Fruit fly (Drosophila melanogaster): ENCODE data around the gene Nf-YC.

Nf-YC gene

dm6 chrX:6791531-6791930 lies 29.2 kb downstream of the Nf-YC start (continued):
- TF ChIP-seq CrebA (GFP tag; optimal IDR thresholded peaks at IDR 0.05; ENCODE audit: borderline replicate concordance) (no peak), pan (optimal IDR thresholded peaks at IDR 0.05) (no peak)

dm6 chrX:6790944-6791343 lies 29.8 kb downstream of the Nf-YC start:
- no peak for TF ChIP-seq CrebA (GFP tag; optimal IDR thresholded peaks at IDR 0.05; ENCODE audit: borderline replicate concordance)
- no peak for TF ChIP-seq N (GFP tag; optimal IDR thresholded peaks at IDR 0.05)
- no peak for TF ChIP-seq br (GFP tag; optimal IDR thresholded peaks at IDR 0.05)
- no peak for TF ChIP-seq sage (GFP tag; optimal IDR thresholded peaks at IDR 0.05)

dm6 chrX:6779609-6780139 lies 41.0 kb downstream of the Nf-YC start, which contains the start of gene shf:
shf (minus strand) TSS chrX:6779659.
- TF ChIP-seq HLH106 (tag; optimal IDR thresholded peaks at IDR 0.05) (peak; percentile 35), Rel (GFP tag; optimal IDR thresholded peaks at IDR 0.05) (no peak), Rel (tag; optimal IDR thresholded peaks at IDR 0.05) (peak; percentile 87), rgr (GFP tag; optimal IDR thresholded peaks at IDR 0.05) (peak; percentile 5), lola (GFP tag; optimal IDR thresholded peaks at IDR 0.05) (no peak), woc (GFP tag; optimal IDR thresholded peaks at IDR 0.05) (peak; percentile 79), Dif (GFP tag; optimal IDR thresholded peaks at IDR 0.05; ENCODE audit: partially characterized antibody) (no peak), OdsH (GFP tag; optimal IDR thresholded peaks at IDR 0.05) (peak; percentile 8), Myc (optimal IDR thresholded peaks at IDR 0.05) (peak; percentile 94), br (GFP tag; optimal IDR thresholded peaks at IDR 0.05) (no peak), Hr83 (GFP tag; optimal IDR thresholded peaks at IDR 0.05; ENCODE audit: poor library complexity, severe bottlenecking) (no peak), ey (GFP tag; optimal IDR thresholded peaks at IDR 0.05) (peak; percentile 29)

- TF ChIP-seq ey (GFP tag; optimal IDR thresholded peaks at IDR 0.05) (peak; percentile 21), Dif (GFP tag; optimal IDR thresholded peaks at IDR 0.05; ENCODE audit: partially characterized antibody) (no peak), GATAd (GFP tag; optimal IDR thresholded peaks at IDR 0.05) (no peak), CG32264 (GFP tag; optimal IDR thresholded peaks at IDR 0.05) (no peak), rgr (GFP tag; optimal IDR thresholded peaks at IDR 0.05) (no peak), foxo (GFP tag; optimal IDR thresholded peaks at IDR 0.05) (peak in 1 of 2 experiments; percentile 4), Mio (GFP tag; optimal IDR thresholded peaks at IDR 0.05) (no peak), N (GFP tag; optimal IDR thresholded peaks at IDR 0.05) (no peak), dmrt93B (GFP tag; optimal IDR thresholded peaks at IDR 0.05) (no peak), sv (GFP tag; optimal IDR thresholded peaks at IDR 0.05) (no peak), lola (GFP tag; optimal IDR thresholded peaks at IDR 0.05) (no peak), Sp1 (GFP tag; optimal IDR thresholded peaks at IDR 0.05) (no peak), CrebA (GFP tag; optimal IDR thresholded peaks at IDR 0.05; ENCODE audit: borderline replicate concordance) (no peak), Rel (GFP tag; optimal IDR thresholded peaks at IDR 0.05) (no peak), Rel (tag; optimal IDR thresholded peaks at IDR 0.05) (no peak), CG9705 (GFP tag; optimal IDR thresholded peaks at IDR 0.05) (no peak), Hr78 (GFP tag; optimal IDR thresholded peaks at IDR 0.05) (no peak)
Measured at dm6 chrX:6778780-6779179, 41.9 kb downstream of the Nf-YC start.

- TF ChIP-seq rgr (GFP tag; optimal IDR thresholded peaks at IDR 0.05) (no peak), h (GFP tag; optimal IDR thresholded peaks at IDR 0.05) (peak; percentile 9), woc (GFP tag; optimal IDR thresholded peaks at IDR 0.05) (peak; percentile 25), Mio (GFP tag; optimal IDR thresholded peaks at IDR 0.05) (no peak), N (GFP tag; optimal IDR thresholded peaks at IDR 0.05) (no peak), Hr78 (GFP tag; optimal IDR thresholded peaks at IDR 0.05) (no peak), br (GFP tag; optimal IDR thresholded peaks at IDR 0.05) (no peak)
Measured at dm6 chrX:6778068-6778467, 42.7 kb downstream of the Nf-YC start.

- TF ChIP-seq Sp1 (GFP tag; optimal IDR thresholded peaks at IDR 0.05) = peak; percentile 87
- TF ChIP-seq sv (GFP tag; optimal IDR thresholded peaks at IDR 0.05) = no peak
- no peak for TF ChIP-seq Rel (GFP tag; optimal IDR thresholded peaks at IDR 0.05)
- peak; percentile 28 for TF ChIP-seq Rel (tag; optimal IDR thresholded peaks at IDR 0.05)
- no peak for TF ChIP-seq Mio (GFP tag; optimal IDR thresholded peaks at IDR 0.05)
- peak in 1 of 2 experiments; percentile 87 for TF ChIP-seq foxo (GFP tag; optimal IDR thresholded peaks at IDR 0.05)
- peak; percentile 88 for TF ChIP-seq ey (GFP tag; optimal IDR thresholded peaks at IDR 0.05)
- TF ChIP-seq fru (GFP tag; optimal IDR thresholded peaks at IDR 0.05) = peak; percentile 90
- peak; percentile 70 for TF ChIP-seq CG9705 (GFP tag; optimal IDR thresholded peaks at IDR 0.05)
- no peak for TF ChIP-seq lola (GFP tag; optimal IDR thresholded peaks at IDR 0.05)
- peak; percentile 78 for TF ChIP-seq woc (GFP tag; optimal IDR thresholded peaks at IDR 0.05)
- TF ChIP-seq Dif (GFP tag; optimal IDR thresholded peaks at IDR 0.05; ENCODE audit: partially characterized antibody) = peak; percentile 1
- peak; percentile 70 for TF ChIP-seq psq (GFP tag; optimal IDR thresholded peaks at IDR 0.05)
- TF ChIP-seq GATAd (GFP tag; optimal IDR thresholded peaks at IDR 0.05) = no peak
- peak; percentile 60 for TF ChIP-seq Hnf4 (GFP tag; optimal IDR thresholded peaks at IDR 0.05)
- peak; percentile 3 for TF ChIP-seq Jra (GFP tag; optimal IDR thresholded peaks at IDR 0.05)
- no peak for TF ChIP-seq Hr83 (GFP tag; optimal IDR thresholded peaks at IDR 0.05; ENCODE audit: poor library complexity, severe bottlenecking)
- no peak for TF ChIP-seq CrebA (GFP tag; optimal IDR thresholded peaks at IDR 0.05; ENCODE audit: borderline replicate concordance)
- no peak for TF ChIP-seq Myc (optimal IDR thresholded peaks at IDR 0.05)
- peak; percentile 62 for TF ChIP-seq CG32264 (GFP tag; optimal IDR thresholded peaks at IDR 0.05)
- TF ChIP-seq usp (GFP tag; optimal IDR thresholded peaks at IDR 0.05) = no peak
- no peak for TF ChIP-seq dsf (GFP tag; optimal IDR thresholded peaks at IDR 0.05; ENCODE audit: borderline replicate concordance)
- TF ChIP-seq Abd-B (GFP tag; optimal IDR thresholded peaks at IDR 0.05) = no peak
- no peak for TF ChIP-seq Vsx2 (GFP tag; optimal IDR thresholded peaks at IDR 0.05; ENCODE audit: partially characterized antibody)
- TF ChIP-seq Dfd (GFP tag; optimal IDR thresholded peaks at IDR 0.05) = no peak
- peak; percentile 87 for TF ChIP-seq br (GFP tag; optimal IDR thresholded peaks at IDR 0.05)
- no peak for TF ChIP-seq pan (optimal IDR thresholded peaks at IDR 0.05)
- TF ChIP-seq N (GFP tag; optimal IDR thresholded peaks at IDR 0.05) = no peak
- peak; percentile 66 for TF ChIP-seq brk (GFP tag; optimal IDR thresholded peaks at IDR 0.05)
Measured at dm6 chrX:6777394-6777793, 43.3 kb downstream of the Nf-YC start.

All from whole organism, wandering third instar larva.